Worm (Caenorhabditis elegans): ENCODE data around the gene R09A8.2.

Gene R09A8.2

ce11 chrX:12589503-12589902 is 29.8 kb upstream of the R09A8.2 start:
- TF ChIP-seq ZK546.5 (tag; optimal IDR thresholded peaks at IDR 0.05) (no peak), unc-55 (GFP tag; optimal IDR thresholded peaks at IDR 0.05) (peak; percentile 53)

- TF ChIP-seq ztf-1 (GFP tag; conservative IDR thresholded peaks at IDR 0.05) (no peak), sma-9 (GFP tag; optimal IDR thresholded peaks at IDR 0.05) (no peak), sma-9 (tag; optimal IDR thresholded peaks at IDR 0.05) (no peak), ztf-11 (tag; optimal IDR thresholded peaks at IDR 0.05) (no peak), nhr-77 (tag; optimal IDR thresholded peaks at IDR 0.05) (no peak), skn-1 (tag; optimal IDR thresholded peaks at IDR 0.05) (no peak), R02D3.7 (tag; optimal IDR thresholded peaks at IDR 0.05) (no peak), mbf-1 (tag; optimal IDR thresholded peaks at IDR 0.05) (no peak), ZK546.5 (tag; optimal IDR thresholded peaks at IDR 0.05) (no peak), mdl-1 (tag; optimal IDR thresholded peaks at IDR 0.05) (no peak), nhr-21 (tag; optimal IDR thresholded peaks at IDR 0.05) (no peak), sma-3 (GFP tag; optimal IDR thresholded peaks at IDR 0.05) (no peak), nhr-11 (tag; optimal IDR thresholded peaks at IDR 0.05) (no peak)
These were observed 24.0 kb upstream of the R09A8.2 start for ce11 chrX:12595217-12595616.

ce11 chrX:12595954-12596353 is 23.3 kb upstream of the R09A8.2 start:
- TF ChIP-seq egl-27 (tag; optimal IDR thresholded peaks at IDR 0.05) (no peak), sem-4 (tag; optimal IDR thresholded peaks at IDR 0.05) (no peak), elt-1 (tag; optimal IDR thresholded peaks at IDR 0.05) (no peak), unc-62 (GFP tag; optimal IDR thresholded peaks at IDR 0.05) (no peak), nhr-129 (tag; optimal IDR thresholded peaks at IDR 0.05) (no peak), nhr-21 (tag; optimal IDR thresholded peaks at IDR 0.05) (no peak), aly-2 (tag; optimal IDR thresholded peaks at IDR 0.05) (no peak), nhr-23 (tag; optimal IDR thresholded peaks at IDR 0.05) (no peak), fos-1 (tag; optimal IDR thresholded peaks at IDR 0.05) (peak; percentile 62), sma-9 (GFP tag; optimal IDR thresholded peaks at IDR 0.05) (peak; percentile 70), sma-9 (tag; optimal IDR thresholded peaks at IDR 0.05) (no peak), sma-3 (GFP tag; optimal IDR thresholded peaks at IDR 0.05) (no peak), lsy-2 (tag; optimal IDR thresholded peaks at IDR 0.05) (no peak)

ce11 chrX:12596868-12597267 is 22.4 kb upstream of the R09A8.2 start, which contains the start of gene T24D5.4:
Gene T24D5.4, plus strand, starts transcription at chrX:12597168.
- no peak for TF ChIP-seq egl-27 (tag; optimal IDR thresholded peaks at IDR 0.05)
- TF ChIP-seq unc-39 (tag; optimal IDR thresholded peaks at IDR 0.05): no peak
- TF ChIP-seq Y55F3AM.14 (GFP tag; optimal IDR thresholded peaks at IDR 0.05): no peak
- TF ChIP-seq gmeb-1 (tag; optimal IDR thresholded peaks at IDR 0.05): no peak

- TF ChIP-seq ztf-11 (tag; optimal IDR thresholded peaks at IDR 0.05) (no peak), ama-1 (optimal IDR thresholded peaks at IDR 0.05) (no peak), unc-55 (GFP tag; optimal IDR thresholded peaks at IDR 0.05) (no peak), sma-9 (GFP tag; optimal IDR thresholded peaks at IDR 0.05) (no peak), sma-9 (tag; optimal IDR thresholded peaks at IDR 0.05) (no peak), lin-39 (tag; optimal IDR thresholded peaks at IDR 0.05) (no peak), nhr-77 (tag; optimal IDR thresholded peaks at IDR 0.05) (no peak)
These were observed 16.7 kb upstream of the R09A8.2 start for ce11 chrX:12602611-12603010.

- TF ChIP-seq alr-1 (tag; optimal IDR thresholded peaks at IDR 0.05) (no peak), R02D3.7 (tag; optimal IDR thresholded peaks at IDR 0.05) (no peak), nhr-23 (tag; optimal IDR thresholded peaks at IDR 0.05) (no peak), lsy-2 (tag; optimal IDR thresholded peaks at IDR 0.05) (no peak), egl-27 (tag; optimal IDR thresholded peaks at IDR 0.05) (no peak), Y55F3AM.14 (GFP tag; optimal IDR thresholded peaks at IDR 0.05) (no peak), skn-1 (tag; optimal IDR thresholded peaks at IDR 0.05) (no peak), zag-1 (tag; optimal IDR thresholded peaks at IDR 0.05) (no peak), unc-62 (GFP tag; optimal IDR thresholded peaks at IDR 0.05) (no peak), mdl-1 (tag; optimal IDR thresholded peaks at IDR 0.05) (no peak), mab-5 (tag; optimal IDR thresholded peaks at IDR 0.05) (no peak), unc-39 (tag; optimal IDR thresholded peaks at IDR 0.05) (no peak), F13H6.1 (tag; optimal IDR thresholded peaks at IDR 0.05) (no peak), peb-1 (tag; optimal IDR thresholded peaks at IDR 0.05) (no peak), unc-55 (GFP tag; optimal IDR thresholded peaks at IDR 0.05) (no peak), ZK546.5 (tag; optimal IDR thresholded peaks at IDR 0.05) (no peak), sem-4 (tag; optimal IDR thresholded peaks at IDR 0.05) (no peak), ztf-4 (tag; optimal IDR thresholded peaks at IDR 0.05) (no peak)
These were observed 15.8 kb upstream of the R09A8.2 start, which contains the start of the genes T24D5.6 and R09A8.9 for ce11 chrX:12603322-12603984. Gene T24D5.6, plus strand, starts transcription at chrX:12603622. Gene R09A8.9, plus strand, starts transcription at chrX:12603934.

All from whole organism, L2 larva.